Worm (Caenorhabditis elegans) whole organism, L2 larva: Measurements from ENCODE around the gene ubc-23.

ENCODE experiments used
- C34F6.9 ChIP-seq: fragments of 150-350 bp; optimal IDR thresholded peaks from 2 replicates; lab custom pipeline; 2014; ENCODE audit warnings: missing biosample characterization, missing genetic modification characterization
- F13H6.1 ChIP-seq: sonication (generic microtip); optimal IDR thresholded peaks from 2 replicates; lab custom pipeline; 2016; ENCODE audit warnings: missing genetic modification characterization, missing compliant biosample characterization
- R02D3.7 ChIP-seq: fragments of 150-350 bp; optimal IDR thresholded peaks from 2 replicates; lab custom pipeline; 2014; ENCODE audit warnings: missing biosample characterization, missing genetic modification characterization
- Y55F3AM.14 ChIP-seq: fragments of 200-800 bp; sonication (Bioruptor generic); optimal IDR thresholded peaks from 2 replicates; lab custom pipeline; 2018; ENCODE audit warnings: mild to moderate bottlenecking, missing genetic modification characterization, missing compliant biosample characterization
- ZK546.5 ChIP-seq: sonication (generic microtip); optimal IDR thresholded peaks from 2 replicates; lab custom pipeline; 2017; ENCODE audit warnings: missing biosample characterization, missing genetic modification characterization
- alr-1 ChIP-seq: fragments of 150-350 bp; optimal IDR thresholded peaks from 2 replicates; lab custom pipeline; 2014; ENCODE audit warnings: missing biosample characterization, missing genetic modification characterization
- aly-2 ChIP-seq: fragments of 150-350 bp; optimal IDR thresholded peaks from 2 replicates; lab custom pipeline; 2014; ENCODE audit warnings: missing biosample characterization, missing genetic modification characterization
- ama-1 ChIP-seq: fragments of 150-350 bp; optimal IDR thresholded peaks from 2 replicates; lab custom pipeline; 2018; ENCODE audit warnings: inconsistent platforms
- blmp-1 ChIP-seq: sonication (generic microtip); optimal IDR thresholded peaks from 2 replicates; lab custom pipeline; 2017; ENCODE audit warnings: missing genetic modification characterization, mild to moderate bottlenecking, missing compliant biosample characterization, antibody characterized with exemption, moderate library complexity; ENCODE audit not compliant: insufficient read depth
- ceh-16 ChIP-seq: fragments of 150-350 bp; optimal IDR thresholded peaks from 2 replicates; lab custom pipeline; 2014; ENCODE audit warnings: missing biosample characterization, missing genetic modification characterization
- ceh-82 ChIP-seq: fragments of 150-350 bp; optimal IDR thresholded peaks from 2 replicates; lab custom pipeline; 2014; ENCODE audit warnings: missing biosample characterization, missing genetic modification characterization
- crh-2 ChIP-seq: sonication (generic microtip); optimal IDR thresholded peaks from 2 replicates; lab custom pipeline; 2017; ENCODE audit warnings: missing biosample characterization, missing genetic modification characterization
- dmd-4 ChIP-seq: sonication (generic microtip); optimal IDR thresholded peaks from 2 replicates; lab custom pipeline; 2017; ENCODE audit warnings: missing biosample characterization, missing genetic modification characterization
- egl-27 ChIP-seq: sonication (generic microtip); optimal IDR thresholded peaks from 3 replicates; lab custom pipeline; 2017; ENCODE audit warnings: missing biosample characterization, missing genetic modification reagents, missing genetic modification characterization
- elt-1 ChIP-seq: fragments of 150-350 bp; optimal IDR thresholded peaks from 2 replicates; lab custom pipeline; 2014; ENCODE audit warnings: missing biosample characterization, missing genetic modification characterization
- fos-1 ChIP-seq: fragments of 150-350 bp; optimal IDR thresholded peaks from 2 replicates; lab custom pipeline; 2014; ENCODE audit warnings: missing biosample characterization, missing genetic modification characterization
- gmeb-1 ChIP-seq: fragments of 150-350 bp; optimal IDR thresholded peaks from 2 replicates; lab custom pipeline; 2014; ENCODE audit warnings: missing biosample characterization, missing genetic modification characterization
- lin-11 ChIP-seq: fragments of 150-350 bp; sonication (generic microtip); optimal IDR thresholded peaks from 2 replicates; lab custom pipeline; 2014; ENCODE audit warnings: missing biosample characterization, missing genetic modification characterization, inconsistent platforms, mixed read lengths
- lin-13 ChIP-seq: fragments of 150-350 bp; optimal IDR thresholded peaks from 2 replicates; lab custom pipeline; 2014; ENCODE audit warnings: missing biosample characterization, missing genetic modification reagents, missing genetic modification characterization
- lin-39 ChIP-seq: fragments of 150-350 bp; optimal IDR thresholded peaks from 2 replicates; lab custom pipeline; 2014; ENCODE audit warnings: missing biosample characterization, missing genetic modification reagents, missing genetic modification characterization
- lsy-2 ChIP-seq, 2 experiments: fragments of 150-350 bp in 1 of 2; sonication (generic microtip) in 1 of 2; optimal IDR thresholded peaks; 2 replicates each; lab custom pipeline; 2014 to 2017; ENCODE audit warnings: missing biosample characterization in 2 of 2, missing genetic modification characterization in 2 of 2
- mab-5 ChIP-seq: fragments of 150-350 bp; optimal IDR thresholded peaks from 2 replicates; lab custom pipeline; 2014; ENCODE audit warnings: missing biosample characterization, missing genetic modification characterization
- mbf-1 ChIP-seq: sonication (generic microtip); optimal IDR thresholded peaks from 2 replicates; lab custom pipeline; 2017; ENCODE audit warnings: missing biosample characterization, missing genetic modification characterization
- mdl-1 ChIP-seq, 2 experiments: fragments of 150-350 bp in 1 of 2; sonication (generic microtip) in 1 of 2; optimal IDR thresholded peaks; 2 replicates each; lab custom pipeline; 2017; ENCODE audit warnings: missing biosample characterization in 2 of 2, missing genetic modification characterization in 2 of 2
- nhr-10 ChIP-seq: sonication (generic microtip); optimal IDR thresholded peaks from 2 replicates; lab custom pipeline; 2017; ENCODE audit warnings: missing biosample characterization, missing genetic modification characterization
- nhr-11 ChIP-seq: fragments of 150-350 bp; optimal IDR thresholded peaks from 2 replicates; lab custom pipeline; 2014; ENCODE audit warnings: missing biosample characterization, missing genetic modification characterization
- nhr-12 ChIP-seq: fragments of 150-350 bp; optimal IDR thresholded peaks from 2 replicates; lab custom pipeline; 2014; ENCODE audit warnings: missing biosample characterization, missing genetic modification characterization
- nhr-129 ChIP-seq: fragments of 150-350 bp; optimal IDR thresholded peaks from 2 replicates; lab custom pipeline; 2014; ENCODE audit warnings: missing biosample characterization, missing genetic modification characterization
- nhr-23 ChIP-seq: fragments of 150-350 bp; optimal IDR thresholded peaks from 2 replicates; lab custom pipeline; 2014; ENCODE audit warnings: missing biosample characterization, missing genetic modification reagents, missing genetic modification characterization
- nhr-237 ChIP-seq: fragments of 150-350 bp; optimal IDR thresholded peaks from 2 replicates; lab custom pipeline; 2014; ENCODE audit warnings: missing biosample characterization, missing genetic modification characterization
- nhr-25 ChIP-seq: fragments of 150-350 bp; sonication (generic microtip); optimal IDR thresholded peaks from 3 replicates; lab custom pipeline; 2014; ENCODE audit warnings: missing biosample characterization, missing genetic modification characterization
- nhr-77 ChIP-seq: fragments of 150-350 bp; optimal IDR thresholded peaks from 2 replicates; lab custom pipeline; 2014; ENCODE audit warnings: missing biosample characterization, missing genetic modification characterization
- sem-4 ChIP-seq: fragments of 150-350 bp; optimal IDR thresholded peaks from 2 replicates; lab custom pipeline; 2014; ENCODE audit warnings: missing biosample characterization, missing genetic modification reagents, missing genetic modification characterization
- skn-1 ChIP-seq: sonication (generic microtip); optimal IDR thresholded peaks from 2 replicates; lab custom pipeline; 2017; ENCODE audit warnings: missing biosample characterization, missing genetic modification characterization
- sma-9 ChIP-seq, 2 experiments: fragments of 150-350 bp in 1 of 2; sonication (generic microtip) in 1 of 2; optimal IDR thresholded peaks; 2 replicates each; lab custom pipeline; 2014 to 2016; ENCODE audit warnings: missing genetic modification characterization in 2 of 2, mild to moderate bottlenecking in 1 of 2, missing biosample characterization in 1 of 2, missing compliant biosample characterization in 1 of 2, missing genetic modification reagents in 1 of 2, moderate library complexity in 1 of 2
- snpc-4 ChIP-seq: fragments of 150-350 bp; optimal IDR thresholded peaks from 2 replicates; lab custom pipeline; 2014; ENCODE audit warnings: missing biosample characterization, missing genetic modification characterization
- unc-39 ChIP-seq: fragments of 150-350 bp; optimal IDR thresholded peaks from 2 replicates; lab custom pipeline; 2014; ENCODE audit warnings: missing biosample characterization, missing genetic modification characterization
- unc-55 ChIP-seq: fragments of 150-350 bp; sonication (generic microtip); optimal IDR thresholded peaks from 3 replicates; lab custom pipeline; 2014; ENCODE audit warnings: missing biosample characterization, missing genetic modification reagents, missing genetic modification characterization
- unc-62 ChIP-seq: fragments of 150-350 bp; optimal IDR thresholded peaks from 2 replicates; lab custom pipeline; 2014; ENCODE audit warnings: missing biosample characterization, missing genetic modification reagents, missing genetic modification characterization
- ztf-1 ChIP-seq: fragments of 200-800 bp; sonication (Bioruptor generic); conservative IDR thresholded peaks from 2 replicates; pipeline ENCODE4 v1.3.6; 2022; ENCODE audit warnings: missing genetic modification characterization, missing compliant biosample characterization
- ztf-4 ChIP-seq: fragments of 150-350 bp; optimal IDR thresholded peaks from 2 replicates; lab custom pipeline; 2014; ENCODE audit warnings: missing biosample characterization, missing genetic modification characterization

The ubc-23 gene

DNA sequence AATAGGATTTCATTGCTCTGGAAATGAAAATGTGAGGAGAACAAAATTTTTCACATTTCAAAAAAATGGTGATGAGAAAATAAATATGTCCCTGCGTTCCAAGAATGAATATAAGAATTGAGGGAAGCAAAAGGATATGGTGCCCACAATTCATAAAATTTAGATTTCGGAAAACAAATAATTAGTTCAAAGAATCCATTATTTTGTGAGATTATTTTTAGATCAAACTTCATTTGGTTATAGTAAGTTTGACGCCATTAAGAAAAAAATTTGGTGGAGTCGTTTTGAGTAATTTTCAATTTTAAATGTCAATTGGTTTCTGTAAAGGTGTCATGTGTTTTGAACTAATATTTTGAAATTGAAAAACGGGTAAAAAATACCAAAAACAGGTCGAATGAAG is 43.7 kb upstream of the ubc-23 start:
- no peak for TF ChIP-seq nhr-10
- TF ChIP-seq nhr-23: no peak
- TF ChIP-seq snpc-4: no peak
- no peak for TF ChIP-seq ceh-82 (tag; lab: Kevin White, UChicago)
- TF ChIP-seq Y55F3AM.14 (GFP tag; lab: Kevin White, UChicago): no peak
- no peak for TF ChIP-seq ztf-1 (GFP tag; lab: Robert Waterston, UW)
- TF ChIP-seq lsy-2 (tag; optimal IDR thresholded peaks at IDR 0.05; lab: Kevin White, UChicago): no peak
- no peak for TF ChIP-seq ZK546.5 (tag; lab: Kevin White, UChicago)
- TF ChIP-seq ama-1 (lab: Kevin White, UChicago): no peak
- TF ChIP-seq fos-1 (tag; lab: Kevin White, UChicago): no peak
- no peak for TF ChIP-seq unc-62 (GFP tag; lab: Kevin White, UChicago)
- TF ChIP-seq lin-39 (tag; lab: Kevin White, UChicago): no peak
- no peak for TF ChIP-seq mbf-1 (tag; lab: Kevin White, UChicago)
- TF ChIP-seq nhr-12 (tag; lab: Kevin White, UChicago): no peak
- TF ChIP-seq skn-1 (tag; lab: Kevin White, UChicago): no peak
- no peak for TF ChIP-seq aly-2 (tag; lab: Kevin White, UChicago)
- TF ChIP-seq nhr-129 (tag; lab: Kevin White, UChicago): no peak
- no peak for TF ChIP-seq ceh-16
- TF ChIP-seq F13H6.1 (tag; lab: Kevin White, UChicago): no peak

DNA sequence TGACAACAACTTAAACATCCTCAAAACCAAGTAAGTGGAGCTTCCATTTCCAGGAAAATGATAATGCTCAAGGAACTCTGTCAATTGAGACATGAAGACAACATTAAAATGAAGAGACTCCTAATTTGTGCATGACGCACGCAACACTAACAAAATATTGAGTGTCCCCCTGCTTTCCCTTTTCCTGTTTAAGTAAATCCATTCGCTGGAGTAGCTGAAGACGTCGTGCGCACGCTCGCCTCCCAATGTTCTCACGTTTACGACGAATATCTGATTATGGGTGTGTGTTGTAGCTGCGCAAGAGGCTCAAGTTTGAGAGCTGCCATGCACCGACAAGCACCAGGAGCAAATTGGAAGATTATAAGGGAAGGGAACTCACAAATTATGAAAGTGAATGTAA is 43.1 kb upstream of the ubc-23 start:
- TF ChIP-seq snpc-4: no peak
- TF ChIP-seq F13H6.1 (tag; lab: Kevin White, UChicago): no peak
- TF ChIP-seq crh-2 (tag; lab: Kevin White, UChicago): no peak
- TF ChIP-seq sma-9 (GFP tag; optimal IDR thresholded peaks at IDR 0.05; lab: Kevin White, UChicago): peak; percentile 46
- no peak for TF ChIP-seq sma-9 (tag; optimal IDR thresholded peaks at IDR 0.05; lab: Kevin White, UChicago)
- peak; percentile 20 for TF ChIP-seq C34F6.9 (tag; lab: Kevin White, UChicago)
- TF ChIP-seq ceh-16: no peak
- peak; percentile 32 for TF ChIP-seq egl-27 (tag; lab: Kevin White, UChicago)
- TF ChIP-seq nhr-237 (tag; lab: Kevin White, UChicago): no peak
- TF ChIP-seq nhr-12 (tag; lab: Kevin White, UChicago): no peak
- no peak for TF ChIP-seq fos-1 (tag; lab: Kevin White, UChicago)
- no peak for TF ChIP-seq dmd-4 (tag; lab: Kevin White, UChicago)
- peak in 1 of 2 experiments; percentile 40 for TF ChIP-seq lsy-2 (tag; optimal IDR thresholded peaks at IDR 0.05; lab: Kevin White, UChicago)
- no peak for TF ChIP-seq lin-39 (tag; lab: Kevin White, UChicago)
- no peak for TF ChIP-seq unc-62 (GFP tag; lab: Kevin White, UChicago)
- TF ChIP-seq aly-2 (tag; lab: Kevin White, UChicago): no peak
- no peak for TF ChIP-seq skn-1 (tag; lab: Kevin White, UChicago)
- no peak for TF ChIP-seq Y55F3AM.14 (GFP tag; lab: Kevin White, UChicago)
- TF ChIP-seq alr-1: no peak
- no peak for TF ChIP-seq gmeb-1 (tag; lab: Kevin White, UChicago)
- TF ChIP-seq sem-4: no peak
- TF ChIP-seq mdl-1 (tag; optimal IDR thresholded peaks at IDR 0.05; lab: Kevin White, UChicago): peak in 1 of 2 experiments; percentile 7

DNA sequence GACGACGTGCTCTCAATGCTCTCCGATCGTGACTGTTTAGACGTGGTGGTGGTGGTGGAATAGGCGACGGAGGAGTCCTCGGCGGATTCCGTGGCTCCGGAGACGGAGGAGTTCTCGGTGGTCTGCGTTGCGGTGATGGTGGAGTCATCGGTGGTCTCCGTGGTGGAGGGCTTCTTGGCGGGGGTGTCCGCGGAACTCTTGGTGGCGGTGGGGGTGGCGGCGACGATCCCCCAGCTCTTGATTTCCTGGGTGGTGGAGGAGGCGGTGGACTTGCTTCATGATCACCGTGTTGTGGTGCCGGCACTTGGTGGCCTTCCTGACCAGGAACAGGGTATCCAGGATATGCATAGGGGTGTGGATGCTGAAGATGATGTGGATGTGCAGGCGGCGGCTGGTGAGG is 38.6 kb upstream of the ubc-23 start:
- TF ChIP-seq ztf-4: no peak
- no peak for TF ChIP-seq fos-1 (tag; lab: Kevin White, UChicago)
- TF ChIP-seq skn-1 (tag; lab: Kevin White, UChicago): no peak
- TF ChIP-seq blmp-1 (tag; lab: Kevin White, UChicago): no peak
- no peak for TF ChIP-seq sem-4
- TF ChIP-seq R02D3.7 (tag; lab: Kevin White, UChicago): no peak
- TF ChIP-seq nhr-77: no peak

DNA sequence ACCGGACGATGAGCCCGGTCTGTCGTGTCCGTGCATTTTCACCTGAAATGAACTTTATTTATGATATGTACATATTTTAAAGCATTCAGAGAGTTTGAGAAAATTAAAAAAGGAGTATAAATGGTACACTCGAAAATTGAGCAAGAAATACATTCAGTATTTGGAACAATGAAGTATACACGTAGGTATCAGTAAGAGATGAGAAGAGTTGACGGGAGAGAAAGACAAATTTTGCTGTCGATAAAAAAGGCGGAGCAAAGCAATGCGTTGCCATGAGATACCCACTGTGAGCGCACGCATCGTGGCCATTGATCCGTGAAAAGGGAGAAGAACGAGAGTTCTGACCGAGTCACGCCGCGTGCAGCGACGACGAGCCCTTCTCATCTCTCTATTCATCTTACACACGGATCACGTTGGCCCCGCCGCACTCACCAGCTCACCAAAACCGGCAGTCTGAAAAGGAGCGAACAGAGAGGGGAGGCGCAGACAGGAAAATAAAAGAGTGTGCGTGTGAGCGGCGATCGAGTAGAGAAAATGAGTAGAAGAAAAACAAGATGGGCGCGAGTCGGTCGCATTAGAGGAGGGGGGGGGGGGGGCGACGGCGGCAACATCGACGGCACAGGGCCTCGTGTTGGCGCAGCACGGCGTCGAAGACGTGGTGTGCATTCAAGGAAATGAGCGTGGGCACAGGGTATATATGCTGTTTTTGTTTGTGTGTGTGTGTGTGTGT is 37.9 kb upstream of the ubc-23 start, which contains the start of gene R04E5.8:
Gene R04E5.8 (minus strand): TSS at position 51 of the 730 bp plus-strand sequence.
- TF ChIP-seq nhr-129 (tag; lab: Kevin White, UChicago) (peak; percentile 30), unc-39 (tag; lab: Kevin White, UChicago) (no peak), mab-5 (no peak), skn-1 (tag; lab: Kevin White, UChicago) (no peak), mdl-1 (tag; optimal IDR thresholded peaks at IDR 0.05; lab: Kevin White, UChicago) (peak in 1 of 2 experiments; percentile 40), unc-62 (GFP tag; lab: Kevin White, UChicago) (no peak), unc-55 (peak; percentile 31), lin-11 (peak; percentile 35), dmd-4 (tag; lab: Kevin White, UChicago) (no peak), egl-27 (tag; lab: Kevin White, UChicago) (no peak), ceh-82 (tag; lab: Kevin White, UChicago) (no peak), nhr-23 (no peak), lin-13 (GFP tag; lab: Kevin White, UChicago) (peak; percentile 43), aly-2 (tag; lab: Kevin White, UChicago) (no peak), nhr-25 (tag; lab: Kevin White, UChicago) (no peak), nhr-237 (tag; lab: Kevin White, UChicago) (no peak), elt-1 (tag; lab: Kevin White, UChicago) (no peak), crh-2 (tag; lab: Kevin White, UChicago) (no peak), fos-1 (tag; lab: Kevin White, UChicago) (no peak), R02D3.7 (tag; lab: Kevin White, UChicago) (no peak), snpc-4 (no peak), nhr-10 (no peak), ceh-16 (no peak), nhr-11 (tag; lab: Kevin White, UChicago) (no peak), sma-9 (GFP tag; optimal IDR thresholded peaks at IDR 0.05; lab: Kevin White, UChicago) (peak; percentile 18), sma-9 (tag; optimal IDR thresholded peaks at IDR 0.05; lab: Kevin White, UChicago) (no peak), gmeb-1 (tag; lab: Kevin White, UChicago) (no peak), blmp-1 (tag; lab: Kevin White, UChicago) (no peak), mbf-1 (tag; lab: Kevin White, UChicago) (no peak)
